Fruit fly (Drosophila melanogaster): ENCODE data around the gene can.

- TF ChIP-seq CG32121 (GFP tag; IDR thresholded peaks at IDR 0.05), result no peak
- TF ChIP-seq CG34367 (tag; optimal IDR thresholded peaks at IDR 0.05), result no peak
- TF ChIP-seq CG8301 (tag; optimal IDR thresholded peaks at IDR 0.05), result no peak
- no peak for TF ChIP-seq fd96Ca (GFP tag; IDR thresholded peaks at IDR 0.05)
- no peak for TF ChIP-seq CG12605 (GFP tag; IDR thresholded peaks at IDR 0.05)
- no peak for TF ChIP-seq CG15710 (tag; optimal IDR thresholded peaks at IDR 0.05)
- no peak for TF ChIP-seq CG9948 (tag; optimal IDR thresholded peaks at IDR 0.05)
- TF ChIP-seq CG4496 (GFP tag; IDR thresholded peaks at IDR 0.05), result no peak
- no peak for TF ChIP-seq EcR (GFP tag; optimal IDR thresholded peaks at IDR 0.05)
Observed at dm6 chr3L:10308079-10308825, 41.3 kb upstream of the can start.
